Worm (Caenorhabditis elegans) whole organism, young adult: ENCODE results near the gene xbp-1.

Experiments
- C17E4.6 ChIP-seq: fragments of 200-800 bp; sonication (Bioruptor generic); IDR thresholded peaks from 2 replicates; pipeline ENCODE4 v1.3.6; 2022; ENCODE audit warnings: missing genetic modification reagents, missing genetic modification characterization, missing compliant biosample characterization
- D2030.7 ChIP-seq: fragments of 200-800 bp; sonication (Bioruptor generic); IDR thresholded peaks from 2 replicates; pipeline ENCODE4 v1.3.6; 2022; ENCODE audit warnings: missing genetic modification reagents, missing genetic modification characterization, missing compliant biosample characterization
- F33H1.4 ChIP-seq: fragments of 200-800 bp; sonication (Bioruptor generic); IDR thresholded peaks from 2 replicates; pipeline ENCODE4 v1.3.6; 2022; ENCODE audit warnings: missing genetic modification reagents, missing genetic modification characterization, missing compliant biosample characterization
- F39B2.1 ChIP-seq: fragments of 200-800 bp; sonication (Bioruptor generic); IDR thresholded peaks from 2 replicates; pipeline ENCODE4 v1.3.6; 2022; ENCODE audit warnings: missing genetic modification reagents, missing genetic modification characterization, missing compliant biosample characterization
- F55B11.4 ChIP-seq: sonication (generic microtip); optimal IDR thresholded peaks from 2 replicates; lab custom pipeline; 2016; ENCODE audit warnings: missing compliant biosample characterization, missing genetic modification characterization, borderline replicate concordance; ENCODE audit not compliant: insufficient read depth
- F57C9.4 ChIP-seq: sonication (generic microtip); optimal IDR thresholded peaks from 2 replicates; lab custom pipeline; 2017; ENCODE audit warnings: mild to moderate bottlenecking, missing genetic modification characterization, missing compliant biosample characterization
- K11D2.4 ChIP-seq: fragments of 200-800 bp; sonication (Bioruptor generic); IDR thresholded peaks from 2 replicates; pipeline ENCODE4 v1.3.6; 2022; ENCODE audit warnings: missing genetic modification reagents, missing genetic modification characterization, missing compliant biosample characterization
- K12H6.12 ChIP-seq: fragments of 200-800 bp; sonication (Bioruptor generic); optimal IDR thresholded peaks from 2 replicates; lab custom pipeline; 2018; ENCODE audit warnings: mild to moderate bottlenecking, missing genetic modification characterization, missing compliant biosample characterization
- T26A5.8 ChIP-seq: sonication (generic microtip); optimal IDR thresholded peaks from 2 replicates; lab custom pipeline; 2016; ENCODE audit warnings: missing genetic modification characterization, missing compliant biosample characterization
- Y53F4B.3 ChIP-seq: fragments of 200-800 bp; sonication (Bioruptor generic); IDR thresholded peaks from 2 replicates; pipeline ENCODE4 v1.3.6; 2022; ENCODE audit warnings: missing genetic modification reagents, missing genetic modification characterization, missing compliant biosample characterization
- Y67H2A.10 ChIP-seq: fragments of 200-800 bp; sonication (Bioruptor generic); conservative IDR thresholded peaks from 2 replicates; pipeline ENCODE4 v1.3.6; 2022; ENCODE audit warnings: missing genetic modification reagents, missing genetic modification characterization, missing compliant biosample characterization
- Y79H2A.3 ChIP-seq: fragments of 200-800 bp; sonication (Bioruptor generic); conservative IDR thresholded peaks from 2 replicates; pipeline ENCODE4 v1.3.6; 2022; ENCODE audit warnings: missing genetic modification reagents, missing genetic modification characterization, missing compliant biosample characterization
- Y95B8A.8 ChIP-seq: fragments of 200-800 bp; sonication (Bioruptor generic); IDR thresholded peaks from 2 replicates; pipeline ENCODE4 v1.3.6; 2022; ENCODE audit warnings: missing genetic modification reagents, missing genetic modification characterization, missing compliant biosample characterization
- ZK185.1 ChIP-seq: sonication (generic microtip); optimal IDR thresholded peaks from 2 replicates; lab custom pipeline; 2016; ENCODE audit warnings: mild to moderate bottlenecking, missing genetic modification characterization, missing compliant biosample characterization; ENCODE audit not compliant: poor library complexity, severe bottlenecking
- ama-1 ChIP-seq, 3 experiments: fragments of 150-350 bp in 1 of 3; sonication (generic microtip) in 2 of 3; optimal IDR thresholded peaks; 2 replicates each; lab custom pipeline; 2014 to 2018; ENCODE audit warnings: missing biosample characterization in 2 of 3, missing genetic modification characterization in 2 of 3, missing genetic modification reagents in 2 of 3
- aptf-3 ChIP-seq: fragments of 200-800 bp; sonication (Bioruptor generic); IDR thresholded peaks from 2 replicates; pipeline ENCODE4 v1.3.6; 2022; ENCODE audit warnings: missing genetic modification characterization, missing compliant biosample characterization
- attf-6 ChIP-seq: fragments of 200-800 bp; sonication (Bioruptor generic); IDR thresholded peaks from 2 replicates; pipeline ENCODE4 v1.3.6; 2022; ENCODE audit warnings: missing genetic modification reagents, missing genetic modification characterization, missing compliant biosample characterization
- ccch-3 ChIP-seq: fragments of 200-800 bp; sonication (Bioruptor generic); optimal IDR thresholded peaks from 2 replicates; lab custom pipeline; 2018; ENCODE audit warnings: mild to moderate bottlenecking, missing genetic modification characterization, missing compliant biosample characterization
- ceh-58 ChIP-seq: fragments of 200-800 bp; sonication (Bioruptor generic); IDR thresholded peaks from 2 replicates; pipeline ENCODE4 v1.3.6; 2022; ENCODE audit warnings: missing genetic modification characterization, missing compliant biosample characterization
- ceh-79 ChIP-seq: sonication (generic microtip); optimal IDR thresholded peaks from 2 replicates; lab custom pipeline; 2017; ENCODE audit warnings: mild to moderate bottlenecking, missing genetic modification characterization, missing compliant biosample characterization
- chd-7 ChIP-seq: sonication (generic microtip); optimal IDR thresholded peaks from 2 replicates; lab custom pipeline; 2016; ENCODE audit warnings: mild to moderate bottlenecking, missing genetic modification characterization, moderate library complexity, missing compliant biosample characterization
- dox-1 ChIP-seq: fragments of 200-800 bp; sonication (Bioruptor generic); IDR thresholded peaks from 2 replicates; pipeline ENCODE4 v1.3.6; 2022; ENCODE audit warnings: missing genetic modification reagents, missing genetic modification characterization, missing compliant biosample characterization
- dpl-1 ChIP-seq: fragments of 150-350 bp; optimal IDR thresholded peaks from 2 replicates; lab custom pipeline; 2014; ENCODE audit warnings: missing biosample characterization, missing genetic modification reagents, missing genetic modification characterization
- efl-1 ChIP-seq: fragments of 150-350 bp; optimal IDR thresholded peaks from 2 replicates; lab custom pipeline; 2014; ENCODE audit warnings: missing biosample characterization, missing genetic modification reagents, missing genetic modification characterization
- egl-18 ChIP-seq: fragments of 200-800 bp; sonication (Bioruptor generic); IDR thresholded peaks from 2 replicates; pipeline ENCODE4 v1.3.6; 2022; ENCODE audit warnings: missing genetic modification reagents, missing genetic modification characterization, missing compliant biosample characterization
- fkh-3 ChIP-seq: sonication (generic microtip); optimal IDR thresholded peaks from 2 replicates; lab custom pipeline; 2016; ENCODE audit warnings: mild to moderate bottlenecking, missing genetic modification characterization, missing compliant biosample characterization
- gei-17 ChIP-seq: fragments of 200-800 bp; sonication (Bioruptor generic); optimal IDR thresholded peaks from 2 replicates; lab custom pipeline; 2018; ENCODE audit warnings: mild to moderate bottlenecking, missing genetic modification characterization, missing compliant biosample characterization
- hlh-12 ChIP-seq: sonication (generic microtip); optimal IDR thresholded peaks from 2 replicates; lab custom pipeline; 2016; ENCODE audit warnings: missing genetic modification characterization, missing compliant biosample characterization
- hlh-26 ChIP-seq: fragments of 200-800 bp; sonication (Bioruptor generic); conservative IDR thresholded peaks from 2 replicates; pipeline ENCODE4 v1.3.6; 2022; ENCODE audit warnings: missing genetic modification reagents, missing genetic modification characterization, missing compliant biosample characterization
- hmg-20 ChIP-seq: fragments of 200-800 bp; sonication (Bioruptor generic); IDR thresholded peaks from 2 replicates; pipeline ENCODE4 v1.3.6; 2022; ENCODE audit warnings: missing genetic modification reagents, missing genetic modification characterization, missing compliant biosample characterization
- hrde-1 ChIP-seq: sonication (generic microtip); optimal IDR thresholded peaks from 2 replicates; lab custom pipeline; 2016; ENCODE audit warnings: missing genetic modification characterization, mild to moderate bottlenecking, missing compliant biosample characterization, moderate library complexity, missing genotype, missing genetic modification reagents, borderline replicate concordance
- hsf-1 ChIP-seq: fragments of 200-800 bp; sonication (Bioruptor generic); IDR thresholded peaks from 2 replicates; pipeline ENCODE4 v1.3.6; 2022; ENCODE audit warnings: missing genetic modification reagents, missing genetic modification characterization, missing compliant biosample characterization
- let-526 ChIP-seq: fragments of 200-800 bp; sonication (Bioruptor generic); IDR thresholded peaks from 2 replicates; pipeline ENCODE4 v1.3.6; 2022; ENCODE audit warnings: missing genetic modification reagents, missing genetic modification characterization, missing compliant biosample characterization
- lin-26 ChIP-seq: fragments of 200-800 bp; sonication (Bioruptor generic); IDR thresholded peaks from 2 replicates; pipeline ENCODE4 v1.3.6; 2022; ENCODE audit warnings: missing genetic modification reagents, missing genetic modification characterization, missing compliant biosample characterization
- lin-40 ChIP-seq: sonication (generic microtip); optimal IDR thresholded peaks from 2 replicates; lab custom pipeline; 2016; ENCODE audit warnings: missing genetic modification characterization, mild to moderate bottlenecking, missing compliant biosample characterization, missing genotype, missing genetic modification reagents
- madf-6 ChIP-seq: fragments of 200-800 bp; sonication (Bioruptor generic); IDR thresholded peaks from 2 replicates; pipeline ENCODE4 v1.3.6; 2022; ENCODE audit warnings: missing genetic modification reagents, missing genetic modification characterization, missing compliant biosample characterization
- nfyb-1 ChIP-seq: fragments of 200-800 bp; sonication (Bioruptor generic); IDR thresholded peaks from 2 replicates; pipeline ENCODE4 v1.3.6; 2022; ENCODE audit warnings: missing genetic modification reagents, missing genetic modification characterization, missing compliant biosample characterization
- nhr-120 ChIP-seq: fragments of 200-800 bp; sonication (Bioruptor generic); IDR thresholded peaks from 2 replicates; pipeline ENCODE4 v1.3.6; 2022; ENCODE audit warnings: missing genetic modification characterization, missing compliant biosample characterization
- nhr-179 ChIP-seq: sonication (generic microtip); optimal IDR thresholded peaks from 2 replicates; lab custom pipeline; 2016; ENCODE audit warnings: mild to moderate bottlenecking, missing genetic modification characterization, missing compliant biosample characterization
- nhr-27 ChIP-seq: fragments of 200-800 bp; sonication (Bioruptor generic); optimal IDR thresholded peaks from 2 replicates; lab custom pipeline; 2018; ENCODE audit warnings: mild to moderate bottlenecking, missing genetic modification characterization, moderate library complexity, missing compliant biosample characterization
- nhr-80 ChIP-seq: sonication (generic microtip); optimal IDR thresholded peaks from 2 replicates; lab custom pipeline; 2016; ENCODE audit warnings: missing genetic modification characterization, missing compliant biosample characterization
- nhr-90 ChIP-seq: sonication (generic microtip); optimal IDR thresholded peaks from 2 replicates; lab custom pipeline; 2016; ENCODE audit warnings: missing genotype, mild to moderate bottlenecking, missing genetic modification characterization, missing compliant biosample characterization
- sdz-38 ChIP-seq: sonication (generic microtip); optimal IDR thresholded peaks from 2 replicates; lab custom pipeline; 2016; ENCODE audit warnings: missing genotype, missing genetic modification characterization, missing compliant biosample characterization
- sea-2 ChIP-seq: fragments of 200-800 bp; sonication (Bioruptor generic); IDR thresholded peaks from 2 replicates; pipeline ENCODE4 v1.3.6; 2022; ENCODE audit warnings: missing genetic modification characterization, missing compliant biosample characterization
- snpc-1.1 ChIP-seq: sonication (generic microtip); optimal IDR thresholded peaks from 2 replicates; lab custom pipeline; 2017; ENCODE audit warnings: missing genetic modification characterization, mild to moderate bottlenecking, missing compliant biosample characterization, antibody characterized with exemption, moderate library complexity, missing genotype, missing genetic modification reagents; ENCODE audit not compliant: insufficient read depth
- snpc-3.4 ChIP-seq: sonication (generic microtip); optimal IDR thresholded peaks from 2 replicates; lab custom pipeline; 2017; ENCODE audit warnings: missing genetic modification characterization, mild to moderate bottlenecking, missing compliant biosample characterization, antibody characterized with exemption, moderate library complexity, missing genotype, missing genetic modification reagents
- unc-130 ChIP-seq: sonication (generic microtip); optimal IDR thresholded peaks from 2 replicates; lab custom pipeline; 2016; ENCODE audit warnings: missing genetic modification reagents, missing genetic modification characterization, missing compliant biosample characterization
- ztf-22 ChIP-seq: fragments of 200-800 bp; sonication (Bioruptor generic); optimal IDR thresholded peaks from 2 replicates; lab custom pipeline; 2018; ENCODE audit warnings: mild to moderate bottlenecking, missing genetic modification characterization, moderate library complexity, missing compliant biosample characterization
- ztf-3 ChIP-seq: fragments of 200-800 bp; sonication (Bioruptor generic); optimal IDR thresholded peaks from 2 replicates; lab custom pipeline; 2018; ENCODE audit warnings: mild to moderate bottlenecking, missing genetic modification characterization, missing compliant biosample characterization

Gene xbp-1

ce11 chrIII:4237660-4238059, 44.1 kb downstream of the xbp-1 start (continued):
- TF ChIP-seq Y67H2A.10 (GFP tag; lab: Robert Waterston, UW): no peak
- TF ChIP-seq chd-7 (tag; lab: Kevin White, UChicago): peak; percentile 92
- peak; percentile 57; the same call in 1 of the 2 replicates for TF ChIP-seq lin-26 (GFP tag; lab: Robert Waterston, UW)
- no peak for TF ChIP-seq aptf-3 (GFP tag; lab: Robert Waterston, UW)
- no peak for TF ChIP-seq Y95B8A.8
- no peak; the same call in 1 of the 2 replicates for TF ChIP-seq dox-1 (GFP tag; lab: Robert Waterston, UW)
- no peak for TF ChIP-seq hmg-20
- TF ChIP-seq D2030.7 (GFP tag; lab: Robert Waterston, UW): no peak
- peak; percentile 32 for TF ChIP-seq nhr-90 (tag; lab: Kevin White, UChicago)
- TF ChIP-seq sdz-38: no peak
- no peak for TF ChIP-seq nhr-179 (tag; lab: Kevin White, UChicago)
- no peak for TF ChIP-seq snpc-3.4
- no peak for TF ChIP-seq Y79H2A.3 (GFP tag; lab: Robert Waterston, UW)
- no peak for TF ChIP-seq ceh-79 (tag; lab: Kevin White, UChicago)
- TF ChIP-seq C17E4.6 (GFP tag; lab: Robert Waterston, UW): no peak
- TF ChIP-seq nhr-80 (tag; lab: Kevin White, UChicago): peak; percentile 93
- TF ChIP-seq hlh-12 (tag; lab: Kevin White, UChicago): no peak
- no peak for TF ChIP-seq ceh-58 (GFP tag; lab: Robert Waterston, UW)
- TF ChIP-seq K11D2.4 (GFP tag; lab: Robert Waterston, UW): peak; percentile 85
- peak; percentile 86 for TF ChIP-seq ztf-22 (GFP tag; lab: Kevin White, UChicago)
- no peak for TF ChIP-seq ccch-3 (GFP tag; lab: Kevin White, UChicago)
- TF ChIP-seq gei-17: peak; percentile 38
- no peak for TF ChIP-seq hlh-26
- TF ChIP-seq attf-6 (GFP tag; lab: Robert Waterston, UW): no peak
- peak; percentile 76 for TF ChIP-seq ZK185.1 (tag; lab: Kevin White, UChicago)
- TF ChIP-seq madf-6 (GFP tag; lab: Robert Waterston, UW): peak; percentile 42; the same call in 1 of the 2 replicates
- no peak for TF ChIP-seq hrde-1 (tag; lab: Kevin White, UChicago)
- TF ChIP-seq sea-2 (GFP tag; lab: Robert Waterston, UW): no peak
- TF ChIP-seq dpl-1 (GFP tag; lab: Kevin White, UChicago): no peak
- TF ChIP-seq lin-40: peak; percentile 93
- no peak for TF ChIP-seq ama-1 (optimal IDR thresholded peaks at IDR 0.05; lab: Kevin White, UChicago)
- TF ChIP-seq ama-1 (GFP tag; optimal IDR thresholded peaks at IDR 0.05; lab: Kevin White, UChicago): no peak
- no peak for TF ChIP-seq T26A5.8 (tag; lab: Kevin White, UChicago)
- TF ChIP-seq efl-1 (GFP tag; lab: Kevin White, UChicago): no peak
- TF ChIP-seq egl-18 (GFP tag; lab: Robert Waterston, UW): no peak
- no peak for TF ChIP-seq F39B2.1 (GFP tag; lab: Robert Waterston, UW)
- peak; percentile 88 for TF ChIP-seq K12H6.12 (tag; lab: Kevin White, UChicago)
- TF ChIP-seq F57C9.4 (tag; lab: Kevin White, UChicago): no peak
- TF ChIP-seq nhr-27 (tag; lab: Kevin White, UChicago): no peak
- no peak for TF ChIP-seq nhr-120
- TF ChIP-seq unc-130 (GFP tag; lab: Kevin White, UChicago): no peak
- TF ChIP-seq let-526 (GFP tag; lab: Robert Waterston, UW): peak; percentile 77
- TF ChIP-seq nfyb-1 (GFP tag; lab: Robert Waterston, UW): peak; percentile 86
- no peak for TF ChIP-seq snpc-1.1
- TF ChIP-seq ztf-3: peak; percentile 52
- no peak for TF ChIP-seq F33H1.4 (GFP tag; lab: Robert Waterston, UW)
- TF ChIP-seq F55B11.4 (tag; lab: Kevin White, UChicago): no peak
- no peak for TF ChIP-seq fkh-3 (tag; lab: Kevin White, UChicago)
- no peak for TF ChIP-seq Y53F4B.3 (GFP tag; lab: Robert Waterston, UW)
- no peak for TF ChIP-seq hsf-1 (GFP tag; lab: Robert Waterston, UW)
